Fruit fly (Drosophila melanogaster) whole organism, embryonic: ENCODE results near the gene CG42272.

ENCODE experiments used
- Asciz ChIP-seq: fragments of 200-800 bp; sonication (Bioruptor generic); optimal IDR thresholded peaks from 2 replicates; lab custom pipeline; 2017; ENCODE audit warnings: missing biosample characterization, mild to moderate bottlenecking, missing genetic modification characterization, missing genetic modification reagents
- CG10321 ChIP-seq: fragments of 200-800 bp; sonication (Bioruptor generic); IDR thresholded peaks from 2 replicates; pipeline ENCODE4 v1.3.6; 2022; ENCODE audit warnings: missing biosample characterization, missing genetic modification characterization
- CG11093 ChIP-seq: fragments of 200-800 bp; sonication (Bioruptor generic); IDR thresholded peaks from 3 replicates; pipeline ENCODE4 v1.3.6; 2022; ENCODE audit warnings: missing biosample characterization, missing genetic modification characterization
- CG12236 ChIP-seq: fragments of 200-800 bp; sonication (Bioruptor generic); optimal IDR thresholded peaks from 2 replicates; lab custom pipeline; 2016; ENCODE audit warnings: missing biosample characterization, missing genetic modification characterization
- CG12299 ChIP-seq: fragments of 200-800 bp; sonication (Bioruptor generic); optimal IDR thresholded peaks from 2 replicates; lab custom pipeline; 2018; ENCODE audit warnings: missing biosample characterization, mild to moderate bottlenecking, missing genetic modification characterization
- CG13287 ChIP-seq: fragments of 200-800 bp; sonication (Bioruptor generic); IDR thresholded peaks from 2 replicates; pipeline ENCODE4 v1.3.6; 2022; ENCODE audit warnings: missing biosample characterization, missing genetic modification characterization; ENCODE audit not compliant: partially characterized antibody
- CG13296 ChIP-seq: fragments of 200-800 bp; sonication (Bioruptor generic); optimal IDR thresholded peaks from 3 replicates; lab custom pipeline; 2018; ENCODE audit warnings: missing biosample characterization, mild to moderate bottlenecking, missing genetic modification characterization
- CG14014 ChIP-seq: fragments of 200-800 bp; sonication (Bioruptor generic); IDR thresholded peaks from 2 replicates; pipeline ENCODE4 v1.3.6; 2022; ENCODE audit warnings: missing biosample characterization, missing genetic modification characterization
- CG14050 ChIP-seq: fragments of 200-800 bp; sonication (Bioruptor generic); IDR thresholded peaks from 3 replicates; pipeline ENCODE4 v1.3.6; 2022; ENCODE audit warnings: missing biosample characterization, missing genetic modification characterization
- CG14860 ChIP-seq: fragments of 200-800 bp; sonication (Bioruptor generic); IDR thresholded peaks from 3 replicates; pipeline ENCODE4 v1.3.6; 2022; ENCODE audit warnings: missing biosample characterization, missing genetic modification characterization; ENCODE audit not compliant: partially characterized antibody
- CG1529 ChIP-seq: fragments of 200-800 bp; sonication (Bioruptor generic); optimal IDR thresholded peaks from 3 replicates; lab custom pipeline; 2018; ENCODE audit warnings: missing biosample characterization, missing genetic modification characterization
- CG17385 ChIP-seq: fragments of 200-800 bp; sonication (Bioruptor generic); optimal IDR thresholded peaks from 3 replicates; lab custom pipeline; 2018; ENCODE audit warnings: missing biosample characterization, mild to moderate bottlenecking, missing genetic modification characterization
- CG17829 ChIP-seq: fragments of 200-800 bp; optimal IDR thresholded peaks from 2 replicates; lab custom pipeline; 2019; ENCODE audit warnings: missing biosample characterization, mild to moderate bottlenecking, missing genetic modification characterization, moderate library complexity
- CG2199 ChIP-seq: fragments of 200-800 bp; sonication (Bioruptor generic); IDR thresholded peaks from 3 replicates; pipeline ENCODE4 v1.3.6; 2022; ENCODE audit warnings: missing biosample characterization, missing genetic modification characterization
- CG3065 ChIP-seq: fragments of 200-800 bp; sonication (Bioruptor generic); optimal IDR thresholded peaks from 2 replicates; lab custom pipeline; 2016; ENCODE audit warnings: missing biosample characterization, missing genetic modification characterization
- CG32772 ChIP-seq: fragments of 200-800 bp; sonication (Bioruptor generic); IDR thresholded peaks from 2 replicates; pipeline ENCODE4 v1.3.6; 2022; ENCODE audit warnings: missing biosample characterization, missing genetic modification characterization
- CG3407 ChIP-seq: fragments of 200-800 bp; sonication (Bioruptor generic); optimal IDR thresholded peaks from 2 replicates; lab custom pipeline; 2018; ENCODE audit warnings: missing biosample characterization, mild to moderate bottlenecking, missing genetic modification characterization
- CG3995 ChIP-seq: fragments of 200-800 bp; sonication (Bioruptor generic); optimal IDR thresholded peaks from 3 replicates; lab custom pipeline; 2016; ENCODE audit warnings: missing biosample characterization, missing genetic modification characterization
- CG4404 ChIP-seq: fragments of 200-800 bp; sonication (Bioruptor generic); IDR thresholded peaks from 2 replicates; pipeline ENCODE4 v1.3.6; 2022; ENCODE audit warnings: missing biosample characterization, missing genetic modification characterization
- CG6689 ChIP-seq: fragments of 200-800 bp; sonication (Bioruptor generic); IDR thresholded peaks from 2 replicates; pipeline ENCODE4 v1.3.6; 2022; ENCODE audit warnings: missing biosample characterization, missing genetic modification characterization
- CG7357 ChIP-seq: fragments of 200-800 bp; sonication (Bioruptor generic); IDR thresholded peaks from 3 replicates; pipeline ENCODE4 v1.3.6; 2022; ENCODE audit warnings: missing biosample characterization, missing genetic modification characterization
- CG8089 ChIP-seq: fragments of 200-800 bp; sonication (Bioruptor generic); optimal IDR thresholded peaks from 3 replicates; lab custom pipeline; 2016; ENCODE audit warnings: missing biosample characterization, missing genetic modification characterization
- CG8388 ChIP-seq: fragments of 200-800 bp; sonication (Bioruptor generic); optimal IDR thresholded peaks from 2 replicates; lab custom pipeline; 2019; ENCODE audit warnings: missing biosample characterization, mild to moderate bottlenecking, missing genetic modification characterization, moderate library complexity
- Camta ChIP-seq: fragments of 200-800 bp; sonication (Bioruptor generic); optimal IDR thresholded peaks from 2 replicates; lab custom pipeline; 2016; ENCODE audit warnings: missing biosample characterization, missing genetic modification characterization
- CkIIα-i1 ChIP-seq: fragments of 200-800 bp; sonication (Bioruptor generic); IDR thresholded peaks from 2 replicates; pipeline ENCODE4 v1.3.6; 2022; ENCODE audit warnings: missing biosample characterization, missing genetic modification characterization
- Dip2 ChIP-seq: fragments of 200-800 bp; sonication (Bioruptor generic); IDR thresholded peaks from 2 replicates; pipeline ENCODE4 v1.3.6; 2022; ENCODE audit warnings: missing biosample characterization, missing genetic modification characterization
- Drgx ChIP-seq: fragments of 200-800 bp; sonication (Bioruptor generic); IDR thresholded peaks from 2 replicates; pipeline ENCODE4 v1.3.6; 2022; ENCODE audit warnings: missing biosample characterization, missing genetic modification characterization
- Ets65A ChIP-seq: fragments of 200-800 bp; sonication (Bioruptor generic); peaks from one replicate; lab custom pipeline; 2016; ENCODE audit warnings: missing biosample characterization, missing genetic modification characterization
- Fer3 ChIP-seq: fragments of 200-800 bp; sonication (Bioruptor generic); optimal IDR thresholded peaks from 2 replicates; lab custom pipeline; 2018; ENCODE audit warnings: missing biosample characterization, mild to moderate bottlenecking, missing genetic modification characterization, moderate library complexity
- Gug ChIP-seq: fragments of 200-800 bp; sonication (Bioruptor generic); IDR thresholded peaks from 4 replicates; pipeline ENCODE4 v1.3.6; 2022; ENCODE audit warnings: missing biosample characterization, missing genetic modification characterization
- NC2α ChIP-seq: fragments of 200-800 bp; sonication (Bioruptor generic); optimal IDR thresholded peaks from 2 replicates; lab custom pipeline; 2016; ENCODE audit warnings: missing biosample characterization, missing genetic modification characterization
- Ptx1 ChIP-seq: fragments of 200-800 bp; sonication (Bioruptor generic); IDR thresholded peaks from 2 replicates; pipeline ENCODE4 v1.3.6; 2022; ENCODE audit warnings: missing biosample characterization, missing genetic modification characterization
- Trl ChIP-seq, 3 experiments: fragments of >200 bp in 2 of 3; fragments of 200-800 bp in 1 of 3; sonication (Bioruptor generic) in 1 of 3; optimal IDR thresholded peaks; 2 replicates in 1 of 3; 3 replicates in 2 of 3; lab custom pipeline; 2016 to 2017; ENCODE audit warnings: missing biosample characterization in 1 of 3, missing genetic modification characterization in 1 of 3
- ab ChIP-seq: fragments of 200-800 bp; sonication (Bioruptor generic); optimal IDR thresholded peaks from 2 replicates; lab custom pipeline; 2016; ENCODE audit warnings: missing biosample characterization, missing genetic modification characterization
- ara ChIP-seq: fragments of 200-800 bp; sonication (Bioruptor generic); IDR thresholded peaks from 2 replicates; pipeline ENCODE4 v1.3.6; 2022; ENCODE audit warnings: missing biosample characterization, missing genetic modification characterization
- chinmo ChIP-seq: fragments of 200-800 bp; sonication (Bioruptor generic); IDR thresholded peaks from 4 replicates; pipeline ENCODE4 v1.3.6; 2022; ENCODE audit warnings: missing biosample characterization, missing genetic modification characterization; ENCODE audit not compliant: partially characterized antibody
- crol ChIP-seq: fragments of 200-800 bp; sonication (Bioruptor generic); IDR thresholded peaks from 2 replicates; pipeline ENCODE4 v1.3.6; 2022; ENCODE audit warnings: missing biosample characterization, missing genetic modification characterization
- dm ChIP-seq: fragments of 200-800 bp; sonication (Bioruptor generic); optimal IDR thresholded peaks from 3 replicates; lab custom pipeline; 2016; ENCODE audit warnings: missing biosample characterization, missing genetic modification characterization
- dmrt99B ChIP-seq: fragments of 200-800 bp; sonication (Bioruptor generic); optimal IDR thresholded peaks from 2 replicates; lab custom pipeline; 2018; ENCODE audit warnings: missing biosample characterization, mild to moderate bottlenecking, missing genetic modification characterization, moderate library complexity
- eve ChIP-seq, 2 experiments: fragments of >200 bp; optimal IDR thresholded peaks; 2 replicates each; lab custom pipeline; 2017; ENCODE audit warnings: missing biosample characterization in 2 of 2, missing genetic modification characterization in 2 of 2
- eyg ChIP-seq: fragments of 200-800 bp; sonication (Bioruptor generic); optimal IDR thresholded peaks from 3 replicates; lab custom pipeline; 2016; ENCODE audit warnings: missing biosample characterization, missing genetic modification characterization
- fru ChIP-seq: fragments of >200 bp; optimal IDR thresholded peaks from 2 replicates; lab custom pipeline; 2017
- ftz-f1 ChIP-seq: fragments of 200-800 bp; sonication (Bioruptor generic); optimal IDR thresholded peaks from 2 replicates; lab custom pipeline; 2016; ENCODE audit warnings: missing biosample characterization, missing genetic modification characterization
- gem ChIP-seq: fragments of 200-800 bp; sonication (Bioruptor generic); optimal IDR thresholded peaks from 2 replicates; lab custom pipeline; 2019; ENCODE audit warnings: missing biosample characterization, mild to moderate bottlenecking, missing genetic modification characterization, moderate library complexity
- gro ChIP-seq: fragments of 200-800 bp; sonication (Bioruptor generic); optimal IDR thresholded peaks from 2 replicates; lab custom pipeline; 2016; ENCODE audit warnings: missing biosample characterization, missing genetic modification characterization
- hbn ChIP-seq: fragments of 200-800 bp; sonication (Bioruptor generic); IDR thresholded peaks from 2 replicates; pipeline ENCODE4 v1.3.6; 2022; ENCODE audit warnings: missing biosample characterization, missing genetic modification characterization; ENCODE audit not compliant: partially characterized antibody
- odd ChIP-seq: fragments of 200-800 bp; sonication (Bioruptor generic); optimal IDR thresholded peaks from 2 replicates; lab custom pipeline; 2017; ENCODE audit warnings: missing biosample characterization, mild to moderate bottlenecking, missing genetic modification characterization
- prd ChIP-seq, 3 experiments: fragments of >200 bp in 2 of 3; fragments of 200-800 bp in 1 of 3; sonication (Bioruptor generic) in 1 of 3; optimal IDR thresholded peaks in 2 of 3; IDR thresholded peaks in 1 of 3; 2 replicates in 2 of 3; 3 replicates in 1 of 3; pipeline versions ENCODE4 v1.3.6 to Lab custom; 2017 to 2022; ENCODE audit warnings: missing biosample characterization in 1 of 3, missing genetic modification characterization in 1 of 3
- pzg ChIP-seq: fragments of 200-800 bp; sonication (Bioruptor generic); optimal IDR thresholded peaks from 3 replicates; lab custom pipeline; 2018; ENCODE audit warnings: missing biosample characterization, mild to moderate bottlenecking, missing genetic modification characterization, moderate library complexity
- so ChIP-seq: fragments of 200-800 bp; sonication (Bioruptor generic); IDR thresholded peaks from 3 replicates; pipeline ENCODE4 v1.3.6; 2022; ENCODE audit warnings: missing biosample characterization, missing genetic modification characterization
- unc-4 ChIP-seq: fragments of 200-800 bp; sonication (Bioruptor generic); IDR thresholded peaks from 2 replicates; pipeline ENCODE4 v1.3.6; 2022; ENCODE audit warnings: missing biosample characterization, missing genetic modification characterization; ENCODE audit not compliant: partially characterized antibody
- yki ChIP-seq: fragments of >200 bp; optimal IDR thresholded peaks from 3 replicates; lab custom pipeline; 2018

CG42272 gene

DNA sequence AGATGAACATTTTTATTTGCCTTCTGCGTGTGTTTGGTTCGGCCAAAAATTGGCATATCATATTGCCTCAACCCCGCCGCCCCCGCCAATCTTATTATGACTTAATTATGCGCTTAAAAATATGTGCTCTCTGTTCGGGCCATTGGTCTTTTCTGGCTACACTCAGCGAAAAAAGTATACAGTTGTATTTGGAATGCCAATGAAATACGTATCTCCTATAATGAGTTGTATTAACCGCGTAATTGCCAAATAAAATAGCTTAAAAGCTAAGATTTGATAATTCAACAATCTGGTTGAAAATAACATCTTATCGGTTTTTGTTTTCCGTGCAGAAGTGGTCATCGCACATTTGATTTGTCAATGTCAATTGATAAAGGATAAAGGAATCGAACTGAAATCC is 17.2 kb downstream of the CG42272 start (continued):
- TF ChIP-seq gro (GFP tag; lab: Kevin White, UChicago): no peak
- TF ChIP-seq unc-4 (GFP tag; lab: Robert Waterston, UW): no peak
- TF ChIP-seq CG7357 (GFP tag; lab: Robert Waterston, UW): no peak
- TF ChIP-seq CG13287 (GFP tag; lab: Robert Waterston, UW): no peak
- TF ChIP-seq Fer3 (tag; lab: Kevin White, UChicago): no peak
- no peak for TF ChIP-seq Drgx (GFP tag; lab: Robert Waterston, UW)
- TF ChIP-seq dmrt99B (tag; lab: Kevin White, UChicago): no peak
- no peak for TF ChIP-seq eve (GFP tag; optimal IDR thresholded peaks at IDR 0.05; lab: Kevin White, UChicago)
- no peak for TF ChIP-seq ara (GFP tag; lab: Robert Waterston, UW)
- TF ChIP-seq CG14014 (GFP tag; lab: Robert Waterston, UW): 0 out of 2 replicates have a peak, but pooled peaks have one; percentile 5
- no peak for TF ChIP-seq CG3995 (GFP tag; lab: Kevin White, UChicago)
- TF ChIP-seq Ptx1 (GFP tag; lab: Robert Waterston, UW): no peak
- peak; percentile 45 for TF ChIP-seq gem (tag; lab: Kevin White, UChicago)
- TF ChIP-seq pzg (GFP tag; lab: Kevin White, UChicago): no peak
- TF ChIP-seq CG32772 (GFP tag; lab: Robert Waterston, UW): no peak
- TF ChIP-seq CG8089 (GFP tag; lab: Kevin White, UChicago): no peak
- TF ChIP-seq CG17829 (tag; lab: Kevin White, UChicago): no peak
- TF ChIP-seq CG17385 (GFP tag; lab: Kevin White, UChicago): no peak
- no peak for TF ChIP-seq crol (GFP tag; lab: Robert Waterston, UW)
- TF ChIP-seq CkIIα-i1: no peak
- TF ChIP-seq Ets65A (GFP tag; lab: Kevin White, UChicago): peak; percentile 87
- no peak for TF ChIP-seq Camta (GFP tag; lab: Kevin White, UChicago)
- no peak for TF ChIP-seq eyg (GFP tag; lab: Kevin White, UChicago)
- TF ChIP-seq prd (optimal IDR thresholded peaks at IDR 0.05; lab: Kevin White, UChicago): no peak
- TF ChIP-seq prd (GFP tag; IDR thresholded peaks at IDR 0.05; lab: Robert Waterston, UW): 0 out of 3 replicates have a peak, but pooled peaks have one; percentile 42
- no peak for TF ChIP-seq NC2α (GFP tag; lab: Kevin White, UChicago)
- no peak for TF ChIP-seq Gug
- TF ChIP-seq ab (GFP tag; lab: Kevin White, UChicago): no peak
- no peak for TF ChIP-seq yki (lab: Kevin White, UChicago)
- TF ChIP-seq CG14050 (GFP tag; lab: Robert Waterston, UW): no peak
- TF ChIP-seq CG6689: no peak
- TF ChIP-seq Trl (optimal IDR thresholded peaks at IDR 0.05; lab: Kevin White, UChicago): no peak
- TF ChIP-seq Trl (GFP tag; optimal IDR thresholded peaks at IDR 0.05; lab: Kevin White, UChicago): peak; percentile 33
- TF ChIP-seq ftz-f1 (GFP tag; lab: Kevin White, UChicago): no peak
- no peak for TF ChIP-seq CG8388 (GFP tag; lab: Kevin White, UChicago)
- TF ChIP-seq CG3407 (GFP tag; lab: Kevin White, UChicago): no peak
- TF ChIP-seq hbn (GFP tag; lab: Robert Waterston, UW): no peak
- no peak for TF ChIP-seq chinmo (GFP tag; lab: Robert Waterston, UW)
- TF ChIP-seq Asciz: no peak
- TF ChIP-seq CG1529 (GFP tag; lab: Kevin White, UChicago): no peak
- TF ChIP-seq CG2199 (GFP tag; lab: Robert Waterston, UW): no peak
- TF ChIP-seq dm (GFP tag; lab: Kevin White, UChicago): no peak
- no peak for TF ChIP-seq CG12236 (GFP tag; lab: Kevin White, UChicago)
- TF ChIP-seq CG12299 (tag; lab: Kevin White, UChicago): no peak
- TF ChIP-seq fru (lab: Kevin White, UChicago): no peak
- no peak for TF ChIP-seq CG3065
- TF ChIP-seq CG13296 (GFP tag; lab: Kevin White, UChicago): no peak
- TF ChIP-seq odd (GFP tag; lab: Kevin White, UChicago): no peak
- TF ChIP-seq CG4404 (GFP tag; lab: Robert Waterston, UW): no peak
- TF ChIP-seq CG11093: no peak
- peak; percentile 23; the same call in 1 of the 3 replicates for TF ChIP-seq so (GFP tag; lab: Robert Waterston, UW)
- no peak for TF ChIP-seq CG14860 (GFP tag; lab: Robert Waterston, UW)
- no peak for TF ChIP-seq Dip2 (GFP tag; lab: Robert Waterston, UW)
- no peak for TF ChIP-seq CG10321 (GFP tag; lab: Robert Waterston, UW)
